Worm (Caenorhabditis elegans) whole organism, L1 larva: ENCODE measurements around the gene cgr-1.

Experiments used
- C04F5.9 ChIP-seq: sonication (generic microtip); optimal IDR thresholded peaks from 2 replicates; lab custom pipeline; 2016; ENCODE audit warnings: missing genetic modification characterization, missing compliant biosample characterization
- F16B12.6 ChIP-seq: fragments of 150-350 bp; optimal IDR thresholded peaks from 2 replicates; lab custom pipeline; 2014; ENCODE audit warnings: missing biosample characterization, missing genetic modification characterization
- Y116A8C.19 ChIP-seq: sonication (generic microtip); optimal IDR thresholded peaks from 2 replicates; lab custom pipeline; 2016; ENCODE audit warnings: missing compliant biosample characterization, missing genetic modification characterization, borderline replicate concordance
- aha-1 ChIP-seq: fragments of 150-350 bp; optimal IDR thresholded peaks from 2 replicates; lab custom pipeline; 2014; ENCODE audit warnings: missing biosample characterization, missing genetic modification characterization
- ama-1 ChIP-seq: fragments of 150-350 bp; optimal IDR thresholded peaks from 2 replicates; lab custom pipeline; 2014
- ceh-90 ChIP-seq: sonication (generic microtip); optimal IDR thresholded peaks from 2 replicates; lab custom pipeline; 2016; ENCODE audit warnings: missing genetic modification characterization, missing compliant biosample characterization
- efl-1 ChIP-seq, 4 experiments: fragments of 150-350 bp; optimal IDR thresholded peaks in 3 of 4; peaks in 1 of 4; 1 replicate in 1 of 4; 2 replicates in 3 of 4; lab custom pipeline; 2014; ENCODE audit warnings: missing biosample characterization in 2 of 4, missing genetic modification characterization in 2 of 4, missing genetic modification reagents in 2 of 4
- egl-13 ChIP-seq: sonication (generic microtip); optimal IDR thresholded peaks from 2 replicates; lab custom pipeline; 2016; ENCODE audit warnings: missing genotype, missing genetic modification reagents, missing genetic modification characterization, missing compliant biosample characterization
- elt-2 ChIP-seq: sonication (generic microtip); optimal IDR thresholded peaks from 2 replicates; lab custom pipeline; 2016; ENCODE audit warnings: missing genetic modification characterization, mild to moderate bottlenecking, inconsistent platforms, missing compliant biosample characterization, missing genetic modification reagents
- elt-3 ChIP-seq, 6 experiments: fragments of 150-350 bp in 1 of 6; sonication (generic microtip); optimal IDR thresholded peaks; 2 replicates each; lab custom pipeline; 2017 to 2018; ENCODE audit warnings: missing biosample characterization in 6 of 6, missing genetic modification characterization in 6 of 6, inconsistent platforms in 1 of 6
- fkh-10 ChIP-seq: sonication (generic microtip); optimal IDR thresholded peaks from 2 replicates; lab custom pipeline; 2017; ENCODE audit warnings: missing biosample characterization, missing genetic modification reagents, missing genetic modification characterization
- fkh-8 ChIP-seq: sonication (generic microtip); optimal IDR thresholded peaks from 2 replicates; lab custom pipeline; 2016; ENCODE audit warnings: mild to moderate bottlenecking, missing genetic modification characterization, missing compliant biosample characterization
- fos-1 ChIP-seq: fragments of 150-350 bp; optimal IDR thresholded peaks from 2 replicates; lab custom pipeline; 2014; ENCODE audit warnings: missing biosample characterization, missing genetic modification characterization
- grh-1 ChIP-seq: fragments of 200-800 bp; sonication (Bioruptor generic); IDR thresholded peaks from 2 replicates; pipeline ENCODE4 v1.3.6; 2022; ENCODE audit warnings: missing genetic modification reagents, missing genetic modification characterization, missing compliant biosample characterization
- hlh-4 ChIP-seq: sonication (generic microtip); optimal IDR thresholded peaks from 2 replicates; lab custom pipeline; 2016; ENCODE audit warnings: mild to moderate bottlenecking, missing genetic modification characterization, missing compliant biosample characterization
- lin-13 ChIP-seq: fragments of 150-350 bp; optimal IDR thresholded peaks from 2 replicates; lab custom pipeline; 2014; ENCODE audit warnings: missing biosample characterization, missing genetic modification reagents, missing genetic modification characterization
- lin-14 ChIP-seq: fragments of 200-800 bp; sonication (Bioruptor generic); optimal IDR thresholded peaks from 2 replicates; lab custom pipeline; 2018; ENCODE audit warnings: mild to moderate bottlenecking, missing genetic modification characterization, moderate library complexity, missing compliant biosample characterization
- lin-39 ChIP-seq: fragments of 150-350 bp; optimal IDR thresholded peaks from 2 replicates; lab custom pipeline; 2014; ENCODE audit warnings: missing biosample characterization, missing genetic modification reagents, missing genetic modification characterization
- lsy-2 ChIP-seq, 2 experiments: fragments of 150-350 bp; optimal IDR thresholded peaks; 2 replicates each; lab custom pipeline; 2014; ENCODE audit warnings: missing biosample characterization in 2 of 2, missing genetic modification characterization in 2 of 2
- mab-9 ChIP-seq: fragments of 200-800 bp; sonication (Bioruptor generic); IDR thresholded peaks from 2 replicates; pipeline ENCODE4 v1.3.6; 2022; ENCODE audit warnings: missing genetic modification reagents, missing genetic modification characterization, missing compliant biosample characterization
- mef-2 ChIP-seq: fragments of 150-350 bp; optimal IDR thresholded peaks from 2 replicates; lab custom pipeline; 2014; ENCODE audit warnings: missing biosample characterization, missing genetic modification characterization
- mep-1 ChIP-seq: fragments of 150-350 bp; optimal IDR thresholded peaks from 2 replicates; lab custom pipeline; 2014; ENCODE audit warnings: missing biosample characterization, missing genetic modification characterization
- nhr-11 ChIP-seq: fragments of 150-350 bp; optimal IDR thresholded peaks from 2 replicates; lab custom pipeline; 2014; ENCODE audit warnings: missing biosample characterization, missing genetic modification characterization
- nhr-19 ChIP-seq: fragments of 200-800 bp; sonication (Bioruptor generic); conservative IDR thresholded peaks from 2 replicates; pipeline ENCODE4 v1.3.6; 2022; ENCODE audit warnings: missing genetic modification characterization, missing compliant biosample characterization
- nhr-20 ChIP-seq: sonication (generic microtip); optimal IDR thresholded peaks from 2 replicates; lab custom pipeline; 2016; ENCODE audit warnings: mild to moderate bottlenecking, missing genetic modification characterization, missing compliant biosample characterization
- nhr-237 ChIP-seq: fragments of 150-350 bp; optimal IDR thresholded peaks from 2 replicates; lab custom pipeline; 2014; ENCODE audit warnings: missing biosample characterization, missing genetic modification characterization
- nhr-28 ChIP-seq: fragments of 150-350 bp; optimal IDR thresholded peaks from 2 replicates; lab custom pipeline; 2014; ENCODE audit warnings: missing biosample characterization, missing genetic modification characterization
- nhr-47 ChIP-seq: sonication (generic microtip); optimal IDR thresholded peaks from 2 replicates; lab custom pipeline; 2016; ENCODE audit warnings: mild to moderate bottlenecking, missing genetic modification characterization, moderate library complexity, missing compliant biosample characterization
- nhr-71 ChIP-seq: sonication (generic microtip); optimal IDR thresholded peaks from 2 replicates; lab custom pipeline; 2016; ENCODE audit warnings: mild to moderate bottlenecking, missing genetic modification characterization, moderate library complexity, missing compliant biosample characterization
- nhr-76 ChIP-seq: sonication (generic microtip); optimal IDR thresholded peaks from 2 replicates; lab custom pipeline; 2017; ENCODE audit warnings: missing biosample characterization, missing genetic modification characterization
- nhr-77 ChIP-seq: fragments of 150-350 bp; optimal IDR thresholded peaks from 2 replicates; lab custom pipeline; 2014; ENCODE audit warnings: missing biosample characterization, missing genetic modification characterization
- nhr-84 ChIP-seq: sonication (generic microtip); optimal IDR thresholded peaks from 2 replicates; lab custom pipeline; 2017; ENCODE audit warnings: missing biosample characterization, missing genetic modification characterization
- nhr-90 ChIP-seq: sonication (generic microtip); optimal IDR thresholded peaks from 2 replicates; lab custom pipeline; 2016; ENCODE audit warnings: mild to moderate bottlenecking, missing genetic modification characterization, missing compliant biosample characterization; ENCODE audit not compliant: poor library complexity
- pag-3 ChIP-seq: sonication (generic microtip); optimal IDR thresholded peaks from 2 replicates; lab custom pipeline; 2017; ENCODE audit warnings: missing genetic modification characterization, mild to moderate bottlenecking, missing compliant biosample characterization, antibody characterized with exemption, borderline replicate concordance; ENCODE audit not compliant: insufficient read depth
- pax-3 ChIP-seq: fragments of 200-800 bp; sonication (Bioruptor generic); optimal IDR thresholded peaks from 2 replicates; lab custom pipeline; 2018; ENCODE audit warnings: mild to moderate bottlenecking, missing genetic modification characterization, moderate library complexity, missing compliant biosample characterization
- pqm-1 ChIP-seq: sonication (generic microtip); optimal IDR thresholded peaks from 3 replicates; lab custom pipeline; 2017; ENCODE audit warnings: missing biosample characterization, missing genetic modification characterization
- rnt-1 ChIP-seq: sonication (generic microtip); optimal IDR thresholded peaks from 2 replicates; lab custom pipeline; 2016; ENCODE audit warnings: mild to moderate bottlenecking, missing genetic modification characterization, moderate library complexity, missing compliant biosample characterization
- swsn-7 ChIP-seq: sonication (generic microtip); optimal IDR thresholded peaks from 2 replicates; lab custom pipeline; 2016; ENCODE audit warnings: missing genetic modification characterization, missing compliant biosample characterization
- tbx-2 ChIP-seq: sonication (generic microtip); optimal IDR thresholded peaks from 2 replicates; lab custom pipeline; 2016; ENCODE audit warnings: missing genetic modification characterization, missing compliant biosample characterization
- unc-130 ChIP-seq: fragments of 150-350 bp; optimal IDR thresholded peaks from 2 replicates; lab custom pipeline; 2017; ENCODE audit warnings: missing biosample characterization, missing genetic modification characterization, inconsistent platforms
- unc-30 ChIP-seq: sonication (generic microtip); optimal IDR thresholded peaks from 2 replicates; lab custom pipeline; 2017; ENCODE audit warnings: missing biosample characterization, missing genetic modification characterization
- unc-62 ChIP-seq: fragments of 150-350 bp; optimal IDR thresholded peaks from 2 replicates; lab custom pipeline; 2014; ENCODE audit warnings: missing biosample characterization, missing genetic modification reagents, missing genetic modification characterization
- unc-86 ChIP-seq: sonication (generic microtip); optimal IDR thresholded peaks from 2 replicates; lab custom pipeline; 2016; ENCODE audit warnings: missing genetic modification characterization, missing compliant biosample characterization
- unc-98 ChIP-seq: fragments of 200-800 bp; sonication (Bioruptor generic); IDR thresholded peaks from 2 replicates; pipeline ENCODE4 v1.3.6; 2022; ENCODE audit warnings: missing genetic modification characterization, missing compliant biosample characterization
- xbp-1 ChIP-seq: sonication (generic microtip); optimal IDR thresholded peaks from 2 replicates; lab custom pipeline; 2016; ENCODE audit warnings: missing genetic modification characterization, missing compliant biosample characterization
- ztf-11 ChIP-seq, 2 experiments: sonication (generic microtip); optimal IDR thresholded peaks; 2 replicates each; lab custom pipeline; 2016 to 2017; ENCODE audit warnings: missing genetic modification characterization in 2 of 2, missing biosample characterization in 1 of 2, missing compliant biosample characterization in 1 of 2
- ztf-4 ChIP-seq: fragments of 150-350 bp; optimal IDR thresholded peaks from 2 replicates; lab custom pipeline; 2014; ENCODE audit warnings: missing biosample characterization, missing genetic modification characterization

Gene cgr-1

DNA sequence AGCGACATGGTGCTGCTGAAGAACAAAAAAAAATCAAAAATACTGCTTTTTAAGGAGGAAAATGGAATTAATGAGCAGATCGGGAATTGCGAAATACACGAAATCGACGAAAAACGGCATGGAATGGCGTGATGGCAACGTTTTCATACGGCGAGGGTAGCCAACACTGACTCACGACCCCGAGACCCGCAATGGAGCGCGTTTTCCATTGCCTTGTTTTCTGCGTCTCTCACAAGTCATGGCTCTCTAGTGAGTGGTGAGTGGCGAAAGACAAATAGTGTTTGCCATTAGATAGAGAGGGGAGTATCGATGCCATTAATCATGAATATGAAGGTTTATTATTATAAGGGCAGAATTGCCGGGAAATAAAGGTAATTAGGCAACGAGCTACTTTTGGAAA lies 5.5 kb upstream of the cgr-1 start, which contains the start of gene C18B2.4 (continued):
- TF ChIP-seq lin-14 (peak; percentile 93), fkh-10 (GFP tag; lab: Kevin White, UChicago) (no peak), nhr-47 (peak; percentile 68), elt-3 (tag; optimal IDR thresholded peaks at IDR 0.05; lab: Kevin White, UChicago) (peak in 1 of 6 experiments; percentile 1), unc-62 (GFP tag; lab: Kevin White, UChicago) (no peak), nhr-84 (tag; lab: Kevin White, UChicago) (no peak), elt-2 (peak; percentile 36), ztf-4 (tag; lab: Kevin White, UChicago) (no peak), rnt-1 (tag; lab: Kevin White, UChicago) (peak; percentile 67), nhr-71 (peak; percentile 81), nhr-90 (no peak), lsy-2 (tag; optimal IDR thresholded peaks at IDR 0.05; lab: Kevin White, UChicago) (peak; percentile 25 to 74), F16B12.6 (tag; lab: Kevin White, UChicago) (peak; percentile 48), ztf-11 (tag; optimal IDR thresholded peaks at IDR 0.05; lab: Kevin White, UChicago) (peak in 1 of 2 experiments; percentile 4), Y116A8C.19 (no peak), egl-13 (tag; lab: Kevin White, UChicago) (peak; percentile 48), swsn-7 (tag; lab: Kevin White, UChicago) (peak; percentile 40), fkh-8 (peak; percentile 74), efl-1 (optimal IDR thresholded peaks at IDR 0.05; lab: Kevin White, UChicago) (peak; percentile 43 to 66), efl-1 (GFP tag; optimal IDR thresholded peaks at IDR 0.05 in 1 of 2; lab: Kevin White, UChicago) (peak in 1 of 2 experiments; percentile 36), mep-1 (tag; lab: Kevin White, UChicago) (peak; percentile 69), nhr-11 (tag; lab: Kevin White, UChicago) (no peak), hlh-4 (tag; lab: Kevin White, UChicago) (no peak), lin-39 (tag; lab: Kevin White, UChicago) (no peak), unc-86 (tag; lab: Kevin White, UChicago) (peak; percentile 48), tbx-2 (peak; percentile 69), nhr-237 (peak; percentile 15), unc-98 (GFP tag; lab: Robert Waterston, UW) (no peak), ama-1 (lab: Kevin White, UChicago) (no peak), xbp-1 (tag; lab: Kevin White, UChicago) (peak; percentile 70), unc-130 (tag; lab: Kevin White, UChicago) (no peak), unc-30 (tag; lab: Kevin White, UChicago) (no peak), nhr-77 (tag; lab: Kevin White, UChicago) (peak; percentile 66), mab-9 (GFP tag; lab: Robert Waterston, UW) (no peak), ceh-90 (tag; lab: Kevin White, UChicago) (no peak), pax-3 (no peak), mef-2 (tag; lab: Kevin White, UChicago) (no peak), nhr-20 (tag; lab: Kevin White, UChicago) (peak; percentile 67), pqm-1 (tag; lab: Kevin White, UChicago) (no peak), grh-1 (GFP tag; lab: Robert Waterston, UW) (no peak), aha-1 (no peak), pag-3 (tag; lab: Kevin White, UChicago) (peak; percentile 91), lin-13 (GFP tag; lab: Kevin White, UChicago) (no peak), fos-1 (tag; lab: Kevin White, UChicago) (peak; percentile 57)

DNA sequence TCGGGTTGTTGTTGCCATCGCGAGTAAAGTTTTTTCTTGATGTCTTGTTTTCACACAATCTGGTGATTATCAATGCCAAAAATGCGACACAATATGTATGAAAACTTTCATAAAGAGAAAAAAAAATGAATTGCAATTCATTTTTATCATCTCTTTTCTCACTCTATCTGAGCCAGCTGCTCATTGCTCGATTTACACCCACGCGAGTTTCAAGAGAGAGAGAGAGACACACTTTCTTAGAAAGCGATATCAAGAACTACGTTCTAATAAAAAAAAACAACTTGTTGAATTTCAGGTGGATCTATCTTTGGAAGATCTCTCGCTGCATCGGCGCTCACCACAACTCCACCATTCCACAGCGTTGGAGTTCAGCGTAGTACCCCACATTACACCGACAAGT lies 2.4 kb upstream of the cgr-1 start:
- TF ChIP-seq C04F5.9 (tag; lab: Kevin White, UChicago): no peak
- peak; percentile 54 for TF ChIP-seq rnt-1 (tag; lab: Kevin White, UChicago)
- TF ChIP-seq pqm-1 (tag; lab: Kevin White, UChicago): no peak
- no peak for TF ChIP-seq nhr-28 (tag; lab: Kevin White, UChicago)
- peak; percentile 48 for TF ChIP-seq nhr-71
- peak; percentile 55 for TF ChIP-seq lin-14
- no peak for TF ChIP-seq nhr-76
- TF ChIP-seq nhr-19 (GFP tag; lab: Robert Waterston, UW): 0 out of 2 replicates have a peak, but pooled peaks have one; percentile 8
